Worm (Caenorhabditis elegans) whole organism, young adult: ENCODE results near the gene C52E4.12.

Source experiments
- B0261.1 ChIP-seq: sonication (generic microtip); optimal IDR thresholded peaks from 2 replicates; lab custom pipeline; 2016; ENCODE audit warnings: mild to moderate bottlenecking, missing genetic modification characterization, moderate library complexity, missing compliant biosample characterization
- C17E4.6 ChIP-seq: fragments of 200-800 bp; sonication (Bioruptor generic); IDR thresholded peaks from 2 replicates; pipeline ENCODE4 v1.3.6; 2022; ENCODE audit warnings: missing genetic modification reagents, missing genetic modification characterization, missing compliant biosample characterization
- F39B2.1 ChIP-seq: fragments of 200-800 bp; sonication (Bioruptor generic); IDR thresholded peaks from 2 replicates; pipeline ENCODE4 v1.3.6; 2022; ENCODE audit warnings: missing genetic modification reagents, missing genetic modification characterization, missing compliant biosample characterization
- F55B11.4 ChIP-seq: sonication (generic microtip); optimal IDR thresholded peaks from 2 replicates; lab custom pipeline; 2016; ENCODE audit warnings: missing compliant biosample characterization, missing genetic modification characterization, borderline replicate concordance; ENCODE audit not compliant: insufficient read depth
- F57A8.1 ChIP-seq: fragments of 200-800 bp; sonication (Bioruptor generic); optimal IDR thresholded peaks from 2 replicates; lab custom pipeline; 2018; ENCODE audit warnings: mild to moderate bottlenecking, missing genetic modification characterization, moderate library complexity, missing compliant biosample characterization
- T26A5.8 ChIP-seq: sonication (generic microtip); optimal IDR thresholded peaks from 2 replicates; lab custom pipeline; 2016; ENCODE audit warnings: missing genetic modification characterization, missing compliant biosample characterization
- Y79H2A.3 ChIP-seq: fragments of 200-800 bp; sonication (Bioruptor generic); conservative IDR thresholded peaks from 2 replicates; pipeline ENCODE4 v1.3.6; 2022; ENCODE audit warnings: missing genetic modification reagents, missing genetic modification characterization, missing compliant biosample characterization
- aptf-2 ChIP-seq: fragments of 200-800 bp; sonication (Bioruptor generic); conservative IDR thresholded peaks from 2 replicates; pipeline ENCODE4 v1.3.6; 2022; ENCODE audit warnings: missing genetic modification reagents, missing genetic modification characterization, missing compliant biosample characterization
- atf-7 ChIP-seq: sonication (generic microtip); optimal IDR thresholded peaks from 2 replicates; lab custom pipeline; 2017; ENCODE audit warnings: mild to moderate bottlenecking, missing genetic modification characterization, missing compliant biosample characterization
- bed-2 ChIP-seq: fragments of 200-800 bp; sonication (Bioruptor generic); IDR thresholded peaks from 2 replicates; pipeline ENCODE4 v1.3.6; 2022; ENCODE audit warnings: missing genetic modification reagents, missing genetic modification characterization, missing compliant biosample characterization
- cebp-2 ChIP-seq: fragments of 200-800 bp; sonication (Bioruptor generic); IDR thresholded peaks from 2 replicates; pipeline ENCODE4 v1.3.6; 2022; ENCODE audit warnings: missing genetic modification characterization, missing compliant biosample characterization
- ceh-100 ChIP-seq: fragments of 200-800 bp; sonication (Bioruptor generic); IDR thresholded peaks from 2 replicates; pipeline ENCODE4 v1.3.6; 2022; ENCODE audit warnings: missing genetic modification reagents, missing genetic modification characterization, missing compliant biosample characterization
- ceh-91 ChIP-seq: fragments of 200-800 bp; sonication (Bioruptor generic); IDR thresholded peaks from 2 replicates; pipeline ENCODE4 v1.3.6; 2022; ENCODE audit warnings: missing genetic modification reagents, missing genetic modification characterization, missing compliant biosample characterization
- dox-1 ChIP-seq: fragments of 200-800 bp; sonication (Bioruptor generic); IDR thresholded peaks from 2 replicates; pipeline ENCODE4 v1.3.6; 2022; ENCODE audit warnings: missing genetic modification reagents, missing genetic modification characterization, missing compliant biosample characterization
- egrh-3 ChIP-seq: fragments of 200-800 bp; sonication (Bioruptor generic); IDR thresholded peaks from 2 replicates; pipeline ENCODE4 v1.3.6; 2022; ENCODE audit warnings: missing genetic modification reagents, missing genetic modification characterization, missing compliant biosample characterization
- ets-4 ChIP-seq: fragments of 200-800 bp; sonication (Bioruptor generic); optimal IDR thresholded peaks from 2 replicates; lab custom pipeline; 2018; ENCODE audit warnings: mild to moderate bottlenecking, missing genetic modification characterization, missing compliant biosample characterization
- gei-17 ChIP-seq: fragments of 200-800 bp; sonication (Bioruptor generic); optimal IDR thresholded peaks from 2 replicates; lab custom pipeline; 2018; ENCODE audit warnings: mild to moderate bottlenecking, missing genetic modification characterization, missing compliant biosample characterization
- him-1 ChIP-seq: sonication (generic microtip); optimal IDR thresholded peaks from 2 replicates; lab custom pipeline; 2016; ENCODE audit warnings: missing genotype, missing genetic modification reagents, missing genetic modification characterization, missing compliant biosample characterization
- hlh-26 ChIP-seq: fragments of 200-800 bp; sonication (Bioruptor generic); conservative IDR thresholded peaks from 2 replicates; pipeline ENCODE4 v1.3.6; 2022; ENCODE audit warnings: missing genetic modification reagents, missing genetic modification characterization, missing compliant biosample characterization
- lin-26 ChIP-seq: fragments of 200-800 bp; sonication (Bioruptor generic); IDR thresholded peaks from 2 replicates; pipeline ENCODE4 v1.3.6; 2022; ENCODE audit warnings: missing genetic modification reagents, missing genetic modification characterization, missing compliant biosample characterization
- madf-3 ChIP-seq: fragments of 200-800 bp; sonication (Bioruptor generic); IDR thresholded peaks from 2 replicates; pipeline ENCODE4 v1.3.6; 2022; ENCODE audit warnings: missing genetic modification reagents, missing genetic modification characterization, missing compliant biosample characterization
- madf-6 ChIP-seq: fragments of 200-800 bp; sonication (Bioruptor generic); IDR thresholded peaks from 2 replicates; pipeline ENCODE4 v1.3.6; 2022; ENCODE audit warnings: missing genetic modification reagents, missing genetic modification characterization, missing compliant biosample characterization
- madf-8 ChIP-seq: fragments of 200-800 bp; sonication (Bioruptor generic); conservative IDR thresholded peaks from 2 replicates; pipeline ENCODE4 v1.3.6; 2022; ENCODE audit warnings: missing genetic modification reagents, missing genetic modification characterization, missing compliant biosample characterization
- mcd-1 ChIP-seq: fragments of 200-800 bp; sonication (Bioruptor generic); IDR thresholded peaks from 2 replicates; pipeline ENCODE4 v1.3.6; 2022; ENCODE audit warnings: missing genetic modification reagents, missing genetic modification characterization, missing compliant biosample characterization
- mel-28 ChIP-seq: sonication (generic microtip); optimal IDR thresholded peaks from 2 replicates; lab custom pipeline; 2016; ENCODE audit warnings: borderline replicate concordance, mild to moderate bottlenecking, missing genetic modification characterization, missing compliant biosample characterization
- nfya-1 ChIP-seq: sonication (generic microtip); optimal IDR thresholded peaks from 2 replicates; lab custom pipeline; 2017; ENCODE audit warnings: antibody characterized with exemption, missing compliant biosample characterization, missing genetic modification characterization, borderline replicate concordance; ENCODE audit not compliant: insufficient read depth
- nhr-120 ChIP-seq: fragments of 200-800 bp; sonication (Bioruptor generic); IDR thresholded peaks from 2 replicates; pipeline ENCODE4 v1.3.6; 2022; ENCODE audit warnings: missing genetic modification characterization, missing compliant biosample characterization
- nhr-179 ChIP-seq: sonication (generic microtip); optimal IDR thresholded peaks from 2 replicates; lab custom pipeline; 2016; ENCODE audit warnings: mild to moderate bottlenecking, missing genetic modification characterization, missing compliant biosample characterization
- nhr-27 ChIP-seq: fragments of 200-800 bp; sonication (Bioruptor generic); optimal IDR thresholded peaks from 2 replicates; lab custom pipeline; 2018; ENCODE audit warnings: mild to moderate bottlenecking, missing genetic modification characterization, moderate library complexity, missing compliant biosample characterization
- pbrm-1 ChIP-seq: fragments of 200-800 bp; sonication (Bioruptor generic); IDR thresholded peaks from 2 replicates; pipeline ENCODE4 v1.3.6; 2022; ENCODE audit warnings: missing genetic modification reagents, missing genetic modification characterization, missing compliant biosample characterization
- rcor-1 ChIP-seq: fragments of 200-800 bp; sonication (Bioruptor generic); IDR thresholded peaks from 2 replicates; pipeline ENCODE4 v1.3.6; 2022; ENCODE audit warnings: missing genetic modification reagents, missing genetic modification characterization, missing compliant biosample characterization
- rec-8 ChIP-seq, 2 experiments: sonication (generic microtip); optimal IDR thresholded peaks; 2 replicates each; lab custom pipeline; 2016; ENCODE audit warnings: mild to moderate bottlenecking in 2 of 2, missing genetic modification characterization in 2 of 2, missing genetic modification reagents in 2 of 2, missing genotype in 2 of 2, missing biosample characterization in 1 of 2, missing compliant biosample characterization in 1 of 2, moderate library complexity in 1 of 2
- ztf-22 ChIP-seq: fragments of 200-800 bp; sonication (Bioruptor generic); optimal IDR thresholded peaks from 2 replicates; lab custom pipeline; 2018; ENCODE audit warnings: mild to moderate bottlenecking, missing genetic modification characterization, moderate library complexity, missing compliant biosample characterization
- ztf-25 ChIP-seq: fragments of 200-800 bp; sonication (Bioruptor generic); IDR thresholded peaks from 2 replicates; pipeline ENCODE4 v1.3.6; 2022; ENCODE audit warnings: missing genetic modification reagents, missing genetic modification characterization, missing compliant biosample characterization
- ztf-28 ChIP-seq: fragments of 200-800 bp; sonication (Bioruptor generic); IDR thresholded peaks from 2 replicates; pipeline ENCODE4 v1.3.6; 2022; ENCODE audit warnings: missing genetic modification reagents, missing genetic modification characterization, missing compliant biosample characterization
- ztf-6 ChIP-seq: fragments of 200-800 bp; sonication (Bioruptor generic); IDR thresholded peaks from 2 replicates; pipeline ENCODE4 v1.3.6; 2022; ENCODE audit warnings: missing genetic modification reagents, missing genetic modification characterization, missing compliant biosample characterization

Gene C52E4.12

DNA sequence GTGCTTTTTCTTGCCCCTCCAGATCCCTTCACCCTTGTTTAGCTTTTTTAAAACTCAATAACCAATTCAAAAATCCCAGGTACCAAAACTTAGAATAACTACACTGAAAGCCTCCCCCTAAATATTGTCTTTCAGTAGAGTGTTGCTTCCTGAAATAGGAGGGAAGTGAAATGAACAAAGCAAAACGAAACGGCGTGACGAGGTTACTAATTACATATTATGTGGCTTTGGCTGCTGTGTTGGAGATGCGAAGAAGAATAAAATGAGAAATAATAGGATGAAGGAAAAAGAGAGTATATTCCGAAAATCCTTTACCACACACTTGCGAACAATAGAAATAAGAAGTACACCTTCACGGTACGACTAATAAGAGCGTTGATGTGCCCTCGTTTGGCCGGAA is 40.2 kb downstream of the C52E4.12 start:
- TF ChIP-seq C17E4.6 (GFP tag; lab: Robert Waterston, UW) (no peak), madf-3 (GFP tag; lab: Robert Waterston, UW) (peak; percentile 44; the same call in 1 of the 2 replicates)

DNA sequence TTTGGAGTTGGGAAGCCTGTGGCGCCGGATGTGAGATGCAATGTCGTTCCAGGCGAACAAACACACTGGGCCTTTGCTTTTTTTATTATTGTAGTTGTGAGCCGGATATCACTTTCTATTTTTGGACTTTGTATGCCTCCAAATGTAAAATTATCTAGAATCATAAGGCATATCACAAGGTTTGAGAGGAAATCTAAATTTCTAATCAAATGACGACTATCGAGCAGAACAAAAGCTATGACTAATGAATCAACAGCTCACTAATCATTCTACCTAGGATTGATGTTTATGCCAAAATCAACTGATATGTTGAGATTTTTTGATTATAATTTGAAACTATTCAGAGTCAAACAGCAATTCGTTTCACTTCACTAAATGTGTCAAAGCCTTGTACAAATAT is 41.9 kb downstream of the C52E4.12 start:
- TF ChIP-seq ztf-22 (GFP tag; lab: Kevin White, UChicago), result no peak
- TF ChIP-seq nhr-120 (GFP tag; lab: Robert Waterston, UW), result no peak
- TF ChIP-seq F55B11.4 (tag; lab: Kevin White, UChicago), result no peak
- no peak for TF ChIP-seq egrh-3
- TF ChIP-seq B0261.1 (tag; lab: Kevin White, UChicago), result no peak
- no peak for TF ChIP-seq ets-4 (GFP tag; lab: Kevin White, UChicago)
- no peak for TF ChIP-seq mcd-1 (GFP tag; lab: Robert Waterston, UW)
- TF ChIP-seq nhr-179 (tag; lab: Kevin White, UChicago), result no peak
- no peak for TF ChIP-seq rcor-1 (GFP tag; lab: Robert Waterston, UW)
- no peak for TF ChIP-seq nhr-27 (tag; lab: Kevin White, UChicago)
- TF ChIP-seq atf-7 (tag; lab: Kevin White, UChicago), result no peak
- no peak for TF ChIP-seq aptf-2 (GFP tag; lab: Robert Waterston, UW)
- TF ChIP-seq mel-28 (tag; lab: Kevin White, UChicago), result no peak
- no peak for TF ChIP-seq F39B2.1 (GFP tag; lab: Robert Waterston, UW)
- TF ChIP-seq madf-8 (GFP tag; lab: Robert Waterston, UW), result no peak
- TF ChIP-seq pbrm-1 (GFP tag; lab: Robert Waterston, UW), result no peak
- TF ChIP-seq hlh-26 (GFP tag; lab: Robert Waterston, UW), result no peak
- no peak for TF ChIP-seq bed-2

DNA sequence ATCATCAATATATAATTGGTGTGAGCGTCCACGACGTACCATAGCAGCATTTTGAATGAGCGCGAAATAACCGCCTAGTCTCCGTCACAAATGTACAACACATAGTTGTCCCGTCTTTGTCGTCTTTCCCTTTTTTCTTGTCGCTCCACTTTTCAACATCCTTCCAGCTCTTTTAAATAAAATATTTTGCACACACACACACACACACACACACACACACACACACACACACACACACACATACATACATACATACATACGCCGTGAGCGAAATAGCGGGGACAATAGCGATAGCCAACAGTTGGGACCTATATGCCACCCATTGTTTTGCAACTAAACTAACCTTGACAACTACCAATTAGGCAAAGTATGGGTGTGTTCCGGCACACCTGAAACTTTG is 42.4 kb downstream of the C52E4.12 start:
- TF ChIP-seq ztf-28 (GFP tag; lab: Robert Waterston, UW) (no peak), nfya-1 (tag; lab: Kevin White, UChicago) (no peak), ceh-91 (GFP tag; lab: Robert Waterston, UW) (no peak), gei-17 (GFP tag; lab: Kevin White, UChicago) (no peak), ztf-6 (GFP tag; lab: Robert Waterston, UW) (no peak), ztf-25 (GFP tag; lab: Robert Waterston, UW) (no peak), lin-26 (GFP tag; lab: Robert Waterston, UW) (no peak), madf-6 (no peak), Y79H2A.3 (GFP tag; lab: Robert Waterston, UW) (no peak), cebp-2 (no peak), F57A8.1 (GFP tag; lab: Kevin White, UChicago) (no peak), him-1 (no peak), F39B2.1 (GFP tag; lab: Robert Waterston, UW) (no peak), rec-8 (tag; optimal IDR thresholded peaks at IDR 0.05; lab: Kevin White, UChicago) (no peak), ceh-100 (no peak), dox-1 (GFP tag; lab: Robert Waterston, UW) (no peak), T26A5.8 (tag; lab: Kevin White, UChicago) (no peak)
